Worm (Caenorhabditis elegans) whole organism, late embryonic: ENCODE results near the gene M02D8.3.

Experiments
- T23F11.4 ChIP-seq: fragments of 200-800 bp; sonication (Bioruptor generic); optimal IDR thresholded peaks from 2 replicates; lab custom pipeline; 2018; ENCODE audit warnings: mild to moderate bottlenecking, missing genetic modification characterization, missing compliant biosample characterization
- Y22D7AL.16 ChIP-seq: sonication (generic microtip); optimal IDR thresholded peaks from 2 replicates; lab custom pipeline; 2016; ENCODE audit warnings: missing genetic modification characterization, missing compliant biosample characterization
- ama-1 ChIP-seq: fragments of 150-350 bp; optimal IDR thresholded peaks from 2 replicates; lab custom pipeline; 2014
- ceh-14 ChIP-seq: sonication (generic microtip); optimal IDR thresholded peaks from 2 replicates; lab custom pipeline; 2016; ENCODE audit warnings: missing genotype, missing genetic modification characterization, missing compliant biosample characterization
- ceh-19 ChIP-seq: fragments of 200-800 bp; sonication (Bioruptor generic); optimal IDR thresholded peaks from 2 replicates; lab custom pipeline; 2018; ENCODE audit warnings: mild to moderate bottlenecking, missing genetic modification characterization, missing compliant biosample characterization
- ceh-22 ChIP-seq: sonication (generic microtip); optimal IDR thresholded peaks from 2 replicates; lab custom pipeline; 2017; ENCODE audit warnings: missing biosample characterization, missing genetic modification characterization
- ceh-30 ChIP-seq: fragments of 150-350 bp; optimal IDR thresholded peaks from 2 replicates; lab custom pipeline; 2014; ENCODE audit warnings: missing biosample characterization, missing genetic modification characterization
- ceh-31 ChIP-seq: sonication (generic microtip); optimal IDR thresholded peaks from 2 replicates; lab custom pipeline; 2016; ENCODE audit warnings: missing genetic modification characterization, missing compliant biosample characterization
- ceh-34 ChIP-seq: sonication (generic microtip); optimal IDR thresholded peaks from 2 replicates; lab custom pipeline; 2016; ENCODE audit warnings: mild to moderate bottlenecking, missing genetic modification characterization, missing compliant biosample characterization
- ceh-45 ChIP-seq: fragments of 200-800 bp; sonication (Bioruptor generic); IDR thresholded peaks from 2 replicates; pipeline ENCODE4 v1.3.6; 2022; ENCODE audit warnings: missing genetic modification reagents, missing genetic modification characterization, missing compliant biosample characterization
- ceh-6 ChIP-seq: fragments of 200-800 bp; sonication (Bioruptor generic); optimal IDR thresholded peaks from 2 replicates; lab custom pipeline; 2018; ENCODE audit warnings: mild to moderate bottlenecking, missing genetic modification characterization, missing compliant biosample characterization
- che-1 ChIP-seq: sonication (generic microtip); optimal IDR thresholded peaks from 2 replicates; lab custom pipeline; 2016; ENCODE audit warnings: mild to moderate bottlenecking, missing genetic modification characterization, missing compliant biosample characterization
- dmd-4 ChIP-seq: sonication (generic microtip); optimal IDR thresholded peaks from 2 replicates; lab custom pipeline; 2016; ENCODE audit warnings: borderline replicate concordance, missing genetic modification characterization, missing compliant biosample characterization
- dve-1 ChIP-seq: sonication (generic microtip); optimal IDR thresholded peaks from 2 replicates; lab custom pipeline; 2017; ENCODE audit warnings: antibody characterized with exemption, mild to moderate bottlenecking, missing genetic modification characterization, missing compliant biosample characterization
- elt-4 ChIP-seq: sonication (generic microtip); optimal IDR thresholded peaks from 2 replicates; lab custom pipeline; 2016; ENCODE audit warnings: missing genetic modification characterization, missing compliant biosample characterization
- ets-4 ChIP-seq: sonication (generic microtip); optimal IDR thresholded peaks from 2 replicates; lab custom pipeline; 2016; ENCODE audit warnings: missing genetic modification characterization, missing compliant biosample characterization
- fkh-6 ChIP-seq: sonication (generic microtip); optimal IDR thresholded peaks from 2 replicates; lab custom pipeline; 2016; ENCODE audit warnings: missing genetic modification characterization, missing compliant biosample characterization
- gmeb-2 ChIP-seq: sonication (generic microtip); optimal IDR thresholded peaks from 2 replicates; lab custom pipeline; 2016; ENCODE audit warnings: missing genetic modification characterization, inconsistent platforms, missing compliant biosample characterization
- hlh-30 ChIP-seq: sonication (generic microtip); optimal IDR thresholded peaks from 2 replicates; lab custom pipeline; 2017; ENCODE audit warnings: antibody characterized with exemption, missing genetic modification characterization, missing compliant biosample characterization; ENCODE audit not compliant: insufficient read depth
- hlh-6 ChIP-seq: sonication (generic microtip); optimal IDR thresholded peaks from 2 replicates; lab custom pipeline; 2016; ENCODE audit warnings: missing genotype, missing genetic modification characterization, missing compliant biosample characterization
- hlh-8 ChIP-seq: sonication (generic microtip); optimal IDR thresholded peaks from 2 replicates; lab custom pipeline; 2016; ENCODE audit warnings: missing genotype, missing genetic modification characterization, missing compliant biosample characterization
- lin-11 ChIP-seq: fragments of 200-800 bp; sonication (Bioruptor generic); optimal IDR thresholded peaks from 2 replicates; lab custom pipeline; 2018; ENCODE audit warnings: mild to moderate bottlenecking, missing genetic modification characterization, missing compliant biosample characterization
- nhr-11 ChIP-seq: fragments of 150-350 bp; optimal IDR thresholded peaks from 2 replicates; lab custom pipeline; 2014; ENCODE audit warnings: missing biosample characterization, missing genetic modification characterization
- npax-4 ChIP-seq: sonication (generic microtip); optimal IDR thresholded peaks from 2 replicates; lab custom pipeline; 2016; ENCODE audit warnings: missing genetic modification characterization, missing compliant biosample characterization
- pag-3 ChIP-seq: sonication (generic microtip); optimal IDR thresholded peaks from 2 replicates; lab custom pipeline; 2016; ENCODE audit warnings: missing compliant biosample characterization, missing genetic modification characterization, borderline replicate concordance
- pat-9 ChIP-seq: fragments of 200-800 bp; sonication (Bioruptor generic); optimal IDR thresholded peaks from 2 replicates; lab custom pipeline; 2018; ENCODE audit warnings: mild to moderate bottlenecking, missing genetic modification characterization, moderate library complexity, missing compliant biosample characterization
- pha-2 ChIP-seq: sonication (generic microtip); optimal IDR thresholded peaks from 2 replicates; lab custom pipeline; 2017; ENCODE audit warnings: mild to moderate bottlenecking, missing genetic modification characterization, missing compliant biosample characterization
- pha-4 ChIP-seq: fragments of 150-350 bp; optimal IDR thresholded peaks from 2 replicates; lab custom pipeline; 2018; ENCODE audit warnings: missing biosample characterization, missing genetic modification reagents, missing genetic modification characterization
- pros-1 ChIP-seq: fragments of 150-350 bp; optimal IDR thresholded peaks from 2 replicates; lab custom pipeline; 2014; ENCODE audit warnings: missing biosample characterization, missing genetic modification reagents, missing genetic modification characterization
- ref-2 ChIP-seq: sonication (generic microtip); optimal IDR thresholded peaks from 2 replicates; lab custom pipeline; 2016; ENCODE audit warnings: missing genetic modification characterization, missing compliant biosample characterization
- sdc-2 ChIP-seq: sonication (generic microtip); optimal IDR thresholded peaks from 2 replicates; lab custom pipeline; 2016; ENCODE audit warnings: missing genotype, missing genetic modification characterization, missing compliant biosample characterization
- tbx-2 ChIP-seq: sonication (generic microtip); optimal IDR thresholded peaks from 2 replicates; lab custom pipeline; 2016; ENCODE audit warnings: missing genetic modification characterization, missing compliant biosample characterization
- unc-3 ChIP-seq, 2 experiments: fragments of 200-800 bp in 1 of 2; sonication (Bioruptor generic) in 1 of 2; sonication (generic microtip) in 1 of 2; conservative IDR thresholded peaks in 1 of 2; optimal IDR thresholded peaks in 1 of 2; 2 replicates each; pipeline versions ENCODE4 v1.3.6 to Lab custom; 2016 to 2022; ENCODE audit warnings: missing compliant biosample characterization in 2 of 2, missing genetic modification characterization in 2 of 2, missing genetic modification reagents in 1 of 2
- unc-42 ChIP-seq: sonication (generic microtip); optimal IDR thresholded peaks from 2 replicates; lab custom pipeline; 2016; ENCODE audit warnings: missing genotype, missing genetic modification characterization, missing compliant biosample characterization
- unc-86 ChIP-seq: sonication (generic microtip); optimal IDR thresholded peaks from 2 replicates; lab custom pipeline; 2016; ENCODE audit warnings: missing genetic modification characterization, missing compliant biosample characterization
- zip-5 ChIP-seq: sonication (generic microtip); optimal IDR thresholded peaks from 2 replicates; lab custom pipeline; 2016; ENCODE audit warnings: missing genetic modification characterization, missing compliant biosample characterization
- ztf-16 ChIP-seq: sonication (generic microtip); optimal IDR thresholded peaks from 2 replicates; lab custom pipeline; 2017; ENCODE audit warnings: missing genetic modification characterization, missing compliant biosample characterization

The M02D8.3 gene

ce11 chrX:8718856-8719255 is 18.0 kb downstream of the M02D8.3 start, which contains the start of gene F53A9.8:
F53A9.8 (minus strand) TSS chrX:8718904.
- TF ChIP-seq ceh-22 (tag; lab: Kevin White, UChicago) (no peak), ceh-30 (tag; lab: Kevin White, UChicago) (no peak)

DNA sequence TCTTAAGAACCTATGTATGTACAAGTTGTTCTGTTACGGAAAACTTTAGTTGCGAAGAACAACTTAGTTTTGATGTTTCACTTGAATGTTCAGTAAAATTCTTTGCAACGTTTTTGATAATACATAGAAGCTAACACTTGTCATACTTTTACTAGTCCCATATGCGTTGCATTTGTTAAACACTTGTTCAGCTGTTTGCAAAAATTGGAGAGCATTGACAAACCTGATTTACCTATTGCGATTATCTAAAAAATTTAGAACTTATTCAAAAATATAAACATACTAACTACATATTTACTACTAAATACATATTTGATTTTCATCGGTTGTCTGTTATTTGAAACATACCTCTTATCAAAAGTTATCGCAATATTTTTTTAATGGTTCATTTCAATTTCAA is 18.7 kb downstream of the M02D8.3 start:
- TF ChIP-seq Y22D7AL.16 (tag; lab: Kevin White, UChicago) (no peak), pag-3 (tag; lab: Kevin White, UChicago) (no peak), unc-86 (no peak), sdc-2 (tag; lab: Kevin White, UChicago) (no peak), ceh-14 (tag; lab: Kevin White, UChicago) (no peak), T23F11.4 (no peak), ztf-16 (tag; lab: Kevin White, UChicago) (no peak), dve-1 (tag; lab: Kevin White, UChicago) (no peak)

- TF ChIP-seq pat-9 (tag; lab: Kevin White, UChicago) (no peak), ceh-22 (tag; lab: Kevin White, UChicago) (no peak), hlh-8 (tag; lab: Kevin White, UChicago) (no peak), npax-4 (tag; lab: Kevin White, UChicago) (no peak), ceh-6 (GFP tag; lab: Kevin White, UChicago) (no peak), ceh-45 (GFP tag; lab: Robert Waterston, UW) (no peak)
These were observed 20.0 kb downstream of the M02D8.3 start, which contains the start of gene F53A9.7 for ce11 chrX:8716822-8717221. F53A9.7 (minus strand) TSS chrX:8716922.

ce11 chrX:8714845-8715244 is 22.0 kb downstream of the M02D8.3 start:
- no peak for TF ChIP-seq ref-2
- TF ChIP-seq T23F11.4 = no peak
- TF ChIP-seq tbx-2 (tag; lab: Kevin White, UChicago) = no peak
- TF ChIP-seq dmd-4 (tag; lab: Kevin White, UChicago) = no peak
- no peak for TF ChIP-seq gmeb-2
- TF ChIP-seq pha-2 (tag; lab: Kevin White, UChicago) = no peak
- TF ChIP-seq, all 69 proteins: peak for 0

- TF ChIP-seq ceh-22 (tag; lab: Kevin White, UChicago) = no peak
- TF ChIP-seq hlh-6 (tag; lab: Kevin White, UChicago) = no peak
- TF ChIP-seq ceh-34 (tag; lab: Kevin White, UChicago) = no peak
- TF ChIP-seq pha-4 = no peak
- TF ChIP-seq unc-3 (GFP tag; conservative IDR thresholded peaks at IDR 0.05; lab: Robert Waterston, UW) = no peak
- no peak for TF ChIP-seq unc-3 (tag; optimal IDR thresholded peaks at IDR 0.05; lab: Kevin White, UChicago)
- TF ChIP-seq unc-42 (tag; lab: Kevin White, UChicago) = no peak
- TF ChIP-seq che-1 = no peak
- TF ChIP-seq lin-11 = no peak
- TF ChIP-seq Y22D7AL.16 (tag; lab: Kevin White, UChicago) = no peak
- TF ChIP-seq, all 69 proteins: peak for 0
These were observed 23.0 kb downstream of the M02D8.3 start, which contains the start of gene F53A9.6 for ce11 chrX:8713754-8714295. F53A9.6 (minus strand) TSS chrX:8713804.

DNA sequence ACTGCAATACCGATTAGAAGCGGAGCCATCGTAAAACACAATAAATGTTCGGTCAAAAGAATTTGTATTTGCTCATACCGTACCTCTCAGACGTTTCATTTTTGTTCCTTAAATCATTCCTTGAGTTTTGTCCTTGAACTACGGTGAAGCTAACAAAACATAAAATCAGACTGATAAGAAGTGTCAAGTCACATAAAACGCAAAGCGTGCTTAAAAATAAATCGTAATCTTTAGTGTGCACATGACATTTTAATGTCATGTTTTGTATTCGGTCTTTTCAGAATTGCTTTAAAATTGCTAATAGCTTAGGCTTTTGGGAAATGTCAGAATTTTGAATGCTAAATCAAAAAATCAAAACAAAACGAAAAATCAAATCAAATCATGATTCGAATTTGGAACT is 24.2 kb downstream of the M02D8.3 start:
- TF ChIP-seq ceh-19 (GFP tag; lab: Kevin White, UChicago) (no peak), nhr-11 (tag; lab: Kevin White, UChicago) (no peak), Y22D7AL.16 (tag; lab: Kevin White, UChicago) (no peak), ceh-14 (tag; lab: Kevin White, UChicago) (no peak), elt-4 (no peak), ets-4 (no peak), ceh-34 (tag; lab: Kevin White, UChicago) (no peak), unc-86 (no peak), pag-3 (tag; lab: Kevin White, UChicago) (no peak), T23F11.4 (no peak), hlh-30 (tag; lab: Kevin White, UChicago) (no peak), ceh-31 (no peak), fkh-6 (tag; lab: Kevin White, UChicago) (no peak), ama-1 (lab: Kevin White, UChicago) (no peak), zip-5 (tag; lab: Kevin White, UChicago) (no peak), pros-1 (tag; lab: Kevin White, UChicago) (no peak)
